Worm (Caenorhabditis elegans): ENCODE data around the gene F58F12.12.

F58F12.12 gene

ce11 chrII:6346551-6347079, 34.4 kb upstream of the F58F12.12 start:
- TF ChIP-seq ama-1 (optimal IDR thresholded peaks at IDR 0.05) (peak; percentile 97), pha-4 (tag; optimal IDR thresholded peaks at IDR 0.05) (peak; percentile 70), elt-3 (tag; optimal IDR thresholded peaks at IDR 0.05) (peak in 1 of 3 experiments; percentile 38), nhr-23 (tag; optimal IDR thresholded peaks at IDR 0.05) (peak; percentile 89), aly-2 (tag; optimal IDR thresholded peaks at IDR 0.05) (no peak), elt-2 (tag; optimal IDR thresholded peaks at IDR 0.05) (peak; percentile 61), nhr-28 (tag; optimal IDR thresholded peaks at IDR 0.05) (peak; percentile 30), pqm-1 (tag; optimal IDR thresholded peaks at IDR 0.05) (peak; percentile 38), nhr-25 (tag; optimal IDR thresholded peaks at IDR 0.05) (peak; percentile 85), ztf-11 (tag; optimal IDR thresholded peaks at IDR 0.05) (no peak), mml-1 (tag; optimal IDR thresholded peaks at IDR 0.05) (no peak), hmg-11 (tag; optimal IDR thresholded peaks at IDR 0.05) (peak; percentile 17), R02D3.7 (tag; optimal IDR thresholded peaks at IDR 0.05) (peak; percentile 46), zag-1 (tag; optimal IDR thresholded peaks at IDR 0.05) (no peak), tbx-2 (tag; optimal IDR thresholded peaks at IDR 0.05) (peak; percentile 71), sea-2 (GFP tag; optimal IDR thresholded peaks at IDR 0.05) (no peak), lsy-12 (tag; optimal IDR thresholded peaks at IDR 0.05) (peak; percentile 74), nhr-43 (tag; optimal IDR thresholded peaks at IDR 0.05; ENCODE audit: poor library complexity, severe bottlenecking) (peak; percentile 89), ztf-4 (tag; optimal IDR thresholded peaks at IDR 0.05) (peak; percentile 69), fos-1 (tag; optimal IDR thresholded peaks at IDR 0.05) (peak; percentile 12), elt-1 (tag; optimal IDR thresholded peaks at IDR 0.05) (peak; percentile 45), ceh-28 (tag; optimal IDR thresholded peaks at IDR 0.05) (peak; percentile 0), ZK546.5 (tag; optimal IDR thresholded peaks at IDR 0.05) (no peak), nfya-1 (tag; optimal IDR thresholded peaks at IDR 0.05; ENCODE audit: insufficient read depth) (peak; percentile 66), ceh-82 (tag; optimal IDR thresholded peaks at IDR 0.05) (peak; percentile 51), lin-39 (tag; optimal IDR thresholded peaks at IDR 0.05) (peak; percentile 1), egl-5 (tag; optimal IDR thresholded peaks at IDR 0.05) (peak; percentile 24), skn-1 (tag; optimal IDR thresholded peaks at IDR 0.05) (peak; percentile 79), jun-1 (tag; optimal IDR thresholded peaks at IDR 0.05) (peak; percentile 74)

DNA sequence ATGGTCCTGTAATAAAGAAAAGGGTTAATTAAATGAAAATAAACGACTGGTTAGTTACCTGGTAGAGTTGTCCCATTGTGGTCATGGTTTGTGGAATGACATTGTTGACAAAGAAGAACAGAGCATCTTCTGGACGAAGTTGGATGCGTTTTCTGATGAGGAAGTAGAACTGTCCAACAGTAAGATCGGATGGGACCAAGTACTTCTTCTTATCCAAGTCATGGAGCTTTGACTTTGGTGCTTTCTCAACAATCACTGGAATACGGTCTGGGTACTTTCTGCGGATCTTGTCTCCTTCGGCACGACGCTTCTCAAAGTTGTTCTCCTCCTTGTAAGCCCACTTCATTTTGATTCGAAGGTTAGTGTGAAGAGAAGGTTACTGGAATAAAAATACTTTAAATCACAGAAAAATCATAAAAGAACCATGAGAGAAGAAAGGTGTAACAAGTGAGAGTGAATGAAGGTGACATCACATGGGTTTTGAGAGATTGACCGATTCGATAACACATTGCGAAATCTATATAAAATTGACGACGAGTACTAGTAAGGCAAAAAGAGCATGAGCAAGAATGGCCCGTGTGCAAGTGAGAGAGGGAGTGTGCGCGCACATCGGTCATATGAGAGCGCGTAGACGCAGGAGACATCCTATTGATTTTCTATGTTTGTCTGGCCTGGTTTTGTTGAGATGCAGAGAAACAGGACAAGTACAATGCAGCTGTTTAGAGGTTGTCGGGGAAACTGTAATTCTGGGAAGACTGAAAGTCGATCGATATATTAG, 33.4 kb upstream of the F58F12.12 start, which contains the start of gene lgg-1:
lgg-1 (minus strand) TSS at position 379 of the 778 bp plus-strand sequence.
- TF ChIP-seq ceh-28 (tag; optimal IDR thresholded peaks at IDR 0.05) (peak; percentile 74), nfya-1 (tag; optimal IDR thresholded peaks at IDR 0.05; ENCODE audit: insufficient read depth) (peak; percentile 73), pqm-1 (tag; optimal IDR thresholded peaks at IDR 0.05) (no peak), eor-1 (tag; optimal IDR thresholded peaks at IDR 0.05) (no peak), ztf-11 (tag; optimal IDR thresholded peaks at IDR 0.05) (no peak), lsy-12 (tag; optimal IDR thresholded peaks at IDR 0.05) (peak; percentile 60), elt-1 (tag; optimal IDR thresholded peaks at IDR 0.05) (no peak), unc-39 (tag; optimal IDR thresholded peaks at IDR 0.05) (no peak), fkh-2 (tag; optimal IDR thresholded peaks at IDR 0.05) (no peak), fkh-10 (GFP tag; optimal IDR thresholded peaks at IDR 0.05) (no peak), skn-1 (tag; optimal IDR thresholded peaks at IDR 0.05) (no peak), ceh-82 (tag; optimal IDR thresholded peaks at IDR 0.05) (no peak), nhr-28 (tag; optimal IDR thresholded peaks at IDR 0.05) (no peak), nhr-77 (tag; optimal IDR thresholded peaks at IDR 0.05) (no peak), mdl-1 (tag; optimal IDR thresholded peaks at IDR 0.05) (peak; percentile 10), snpc-4 (tag; optimal IDR thresholded peaks at IDR 0.05) (peak; percentile 4), ama-1 (optimal IDR thresholded peaks at IDR 0.05) (peak; percentile 98), R02D3.7 (tag; optimal IDR thresholded peaks at IDR 0.05) (no peak), daf-12 (tag; optimal IDR thresholded peaks at IDR 0.05) (no peak), pha-4 (tag; optimal IDR thresholded peaks at IDR 0.05) (peak; percentile 71), hmg-11 (tag; optimal IDR thresholded peaks at IDR 0.05) (no peak), nhr-76 (tag; optimal IDR thresholded peaks at IDR 0.05) (no peak), ztf-4 (tag; optimal IDR thresholded peaks at IDR 0.05) (no peak), ceh-9 (tag; optimal IDR thresholded peaks at IDR 0.05) (no peak), fos-1 (tag; optimal IDR thresholded peaks at IDR 0.05) (no peak), jun-1 (tag; optimal IDR thresholded peaks at IDR 0.05) (peak; percentile 70), ZK546.5 (tag; optimal IDR thresholded peaks at IDR 0.05) (no peak), nhr-67 (tag; optimal IDR thresholded peaks at IDR 0.05) (no peak), sea-2 (GFP tag; optimal IDR thresholded peaks at IDR 0.05) (no peak), nhr-11 (tag; optimal IDR thresholded peaks at IDR 0.05) (no peak), nhr-23 (tag; optimal IDR thresholded peaks at IDR 0.05) (peak; percentile 9), nhr-43 (tag; optimal IDR thresholded peaks at IDR 0.05; ENCODE audit: poor library complexity, severe bottlenecking) (peak; percentile 63), tbx-2 (tag; optimal IDR thresholded peaks at IDR 0.05) (no peak), egl-27 (tag; optimal IDR thresholded peaks at IDR 0.05) (no peak), elt-3 (tag; optimal IDR thresholded peaks at IDR 0.05) (no peak), lin-15B (tag; optimal IDR thresholded peaks at IDR 0.05) (peak; percentile 30), elt-2 (tag; optimal IDR thresholded peaks at IDR 0.05) (no peak), egl-5 (tag; optimal IDR thresholded peaks at IDR 0.05) (peak; percentile 29), lin-39 (tag; optimal IDR thresholded peaks at IDR 0.05) (peak; percentile 40), zag-1 (tag; optimal IDR thresholded peaks at IDR 0.05) (no peak), nhr-25 (tag; optimal IDR thresholded peaks at IDR 0.05) (peak; percentile 83)
